Worm (Caenorhabditis elegans) whole organism, L4 larva: ENCODE results near the gene his-42.

Experiments
- D1046.2 ChIP-seq: fragments of 200-800 bp; sonication (Bioruptor generic); IDR thresholded peaks from 2 replicates; pipeline ENCODE4 v1.3.6; 2022; ENCODE audit warnings: missing genetic modification characterization, missing compliant biosample characterization
- F10B5.3 ChIP-seq: sonication (generic microtip); optimal IDR thresholded peaks from 2 replicates; lab custom pipeline; 2016; ENCODE audit warnings: mild to moderate bottlenecking, missing genetic modification characterization, missing compliant biosample characterization
- F44E2.7 ChIP-seq: fragments of 200-800 bp; sonication (Bioruptor generic); IDR thresholded peaks from 2 replicates; pipeline ENCODE4 v2.1.2; 2022; ENCODE audit warnings: missing genetic modification characterization, missing compliant biosample characterization
- T26A8.4 ChIP-seq: fragments of 200-800 bp; sonication (Bioruptor generic); IDR thresholded peaks from 2 replicates; pipeline ENCODE4 v1.3.6; 2022; ENCODE audit warnings: missing genetic modification characterization, missing compliant biosample characterization
- Y105C5A.15 ChIP-seq: fragments of 200-800 bp; sonication (Bioruptor generic); IDR thresholded peaks from 2 replicates; pipeline ENCODE4 v1.3.6; 2022; ENCODE audit warnings: missing genetic modification characterization, missing compliant biosample characterization
- Y48G9A.11 ChIP-seq: fragments of 200-800 bp; sonication (Bioruptor generic); IDR thresholded peaks from 2 replicates; pipeline ENCODE4 v1.3.6; 2022; ENCODE audit warnings: missing genetic modification reagents, missing genetic modification characterization, missing compliant biosample characterization
- Y5F2A.4 ChIP-seq: fragments of 200-800 bp; sonication (Bioruptor generic); optimal IDR thresholded peaks from 2 replicates; lab custom pipeline; 2018; ENCODE audit warnings: mild to moderate bottlenecking, missing genetic modification characterization, missing compliant biosample characterization
- ZK337.2 ChIP-seq: fragments of 200-800 bp; sonication (Bioruptor generic); IDR thresholded peaks from 2 replicates; pipeline ENCODE4 v1.3.6; 2022; ENCODE audit warnings: missing genetic modification reagents, missing genetic modification characterization, missing compliant biosample characterization
- aha-1 ChIP-seq: fragments of 150-350 bp; peaks from one replicate; lab custom pipeline; 2014; ENCODE audit warnings: missing biosample characterization, missing genetic modification characterization
- aly-2 ChIP-seq: sonication (generic microtip); optimal IDR thresholded peaks from 2 replicates; lab custom pipeline; 2018; ENCODE audit warnings: missing biosample characterization, missing genetic modification characterization
- ama-1 ChIP-seq: fragments of 150-350 bp; optimal IDR thresholded peaks from 2 replicates; lab custom pipeline; 2014; ENCODE audit warnings: inconsistent platforms, mixed read lengths
- ceh-32 ChIP-seq: sonication (generic microtip); optimal IDR thresholded peaks from 2 replicates; lab custom pipeline; 2016; ENCODE audit warnings: mild to moderate bottlenecking, missing genetic modification characterization, missing compliant biosample characterization; ENCODE audit not compliant: poor library complexity
- ceh-62 ChIP-seq: sonication (generic microtip); optimal IDR thresholded peaks from 2 replicates; lab custom pipeline; 2017; ENCODE audit warnings: missing biosample characterization, missing genetic modification characterization
- ces-1 ChIP-seq: fragments of 150-350 bp; sonication (generic microtip); optimal IDR thresholded peaks from 4 replicates; lab custom pipeline; 2014; ENCODE audit warnings: missing biosample characterization, missing genetic modification reagents, missing genetic modification characterization
- cey-2 ChIP-seq: sonication (generic microtip); optimal IDR thresholded peaks from 3 replicates; lab custom pipeline; 2017; ENCODE audit warnings: missing genetic modification characterization, mild to moderate bottlenecking, missing compliant biosample characterization, antibody characterized with exemption, borderline replicate concordance; ENCODE audit not compliant: insufficient read depth
- dmd-6 ChIP-seq: fragments of 200-800 bp; sonication (Bioruptor generic); IDR thresholded peaks from 2 replicates; pipeline ENCODE4 v1.3.6; 2022; ENCODE audit warnings: missing genetic modification reagents, missing genetic modification characterization, missing compliant biosample characterization
- dmd-8 ChIP-seq: fragments of 200-800 bp; sonication (Bioruptor generic); IDR thresholded peaks from 2 replicates; pipeline ENCODE4 v1.3.6; 2022; ENCODE audit warnings: missing genetic modification characterization, missing compliant biosample characterization
- dpl-1 ChIP-seq: fragments of 150-350 bp; optimal IDR thresholded peaks from 2 replicates; lab custom pipeline; 2014; ENCODE audit warnings: missing biosample characterization, missing genetic modification reagents, missing genetic modification characterization
- duxl-1 ChIP-seq: sonication (generic microtip); optimal IDR thresholded peaks from 2 replicates; lab custom pipeline; 2016; ENCODE audit warnings: mild to moderate bottlenecking, missing genetic modification characterization, moderate library complexity, missing compliant biosample characterization; ENCODE audit not compliant: poor library complexity
- egl-27 ChIP-seq: sonication (generic microtip); optimal IDR thresholded peaks from 3 replicates; lab custom pipeline; 2017; ENCODE audit warnings: missing biosample characterization, missing genetic modification reagents, missing genetic modification characterization
- fkh-10 ChIP-seq: fragments of 150-350 bp; optimal IDR thresholded peaks from 2 replicates; lab custom pipeline; 2014; ENCODE audit warnings: missing biosample characterization, missing genetic modification reagents, missing genetic modification characterization
- fos-1 ChIP-seq: fragments of 150-350 bp; optimal IDR thresholded peaks from 2 replicates; lab custom pipeline; 2014; ENCODE audit warnings: missing biosample characterization, missing genetic modification characterization
- gei-8 ChIP-seq: fragments of 200-800 bp; sonication (Bioruptor generic); optimal IDR thresholded peaks from 2 replicates; lab custom pipeline; 2018; ENCODE audit warnings: mild to moderate bottlenecking, missing genetic modification characterization, missing compliant biosample characterization
- hif-1 ChIP-seq, 2 experiments: sonication (generic microtip); optimal IDR thresholded peaks; 2 replicates each; lab custom pipeline; 2016 to 2017; ENCODE audit warnings: missing compliant biosample characterization in 2 of 2, missing genetic modification characterization in 2 of 2, missing genetic modification reagents in 2 of 2, missing genotype in 2 of 2, mild to moderate bottlenecking in 1 of 2
- hlh-11 ChIP-seq: fragments of 200-800 bp; sonication (Bioruptor generic); optimal IDR thresholded peaks from 2 replicates; lab custom pipeline; 2018; ENCODE audit warnings: mild to moderate bottlenecking, missing genetic modification characterization, missing compliant biosample characterization
- hlh-30 ChIP-seq: sonication (generic microtip); optimal IDR thresholded peaks from 2 replicates; lab custom pipeline; 2017; ENCODE audit warnings: antibody characterized with exemption, mild to moderate bottlenecking, missing genetic modification characterization, missing compliant biosample characterization; ENCODE audit not compliant: insufficient read depth
- lim-7 ChIP-seq: fragments of 200-800 bp; sonication (Bioruptor generic); IDR thresholded peaks from 2 replicates; pipeline ENCODE4 v1.3.6; 2022; ENCODE audit warnings: missing genetic modification characterization, missing compliant biosample characterization
- lin-13 ChIP-seq: fragments of 150-350 bp; optimal IDR thresholded peaks from 2 replicates; lab custom pipeline; 2014; ENCODE audit warnings: missing biosample characterization, missing genetic modification reagents, missing genetic modification characterization
- lin-39 ChIP-seq: fragments of 150-350 bp; optimal IDR thresholded peaks from 2 replicates; lab custom pipeline; 2014; ENCODE audit warnings: missing biosample characterization, missing genetic modification reagents, missing genetic modification characterization
- lir-3 ChIP-seq: sonication (generic microtip); optimal IDR thresholded peaks from 2 replicates; lab custom pipeline; 2016; ENCODE audit warnings: mild to moderate bottlenecking, missing genetic modification characterization, missing compliant biosample characterization
- madf-5 ChIP-seq, 2 experiments: fragments of 200-800 bp; sonication (Bioruptor generic); IDR thresholded peaks; 2 replicates each; pipeline ENCODE4 v1.3.6; 2022; ENCODE audit warnings: missing compliant biosample characterization in 2 of 2, missing genetic modification characterization in 2 of 2
- mdl-1 ChIP-seq, 2 experiments: fragments of 150-350 bp in 1 of 2; sonication (generic microtip) in 1 of 2; optimal IDR thresholded peaks; 2 replicates each; lab custom pipeline; 2014 to 2017; ENCODE audit warnings: missing biosample characterization in 2 of 2, missing genetic modification characterization in 2 of 2
- mdt-29 ChIP-seq: fragments of 200-800 bp; sonication (Bioruptor generic); IDR thresholded peaks from 2 replicates; pipeline ENCODE4 v1.3.6; 2022; ENCODE audit warnings: missing genetic modification reagents, missing genetic modification characterization, missing compliant biosample characterization
- mep-1 ChIP-seq: fragments of 150-350 bp; sonication (generic microtip); optimal IDR thresholded peaks from 3 replicates; lab custom pipeline; 2014; ENCODE audit warnings: missing biosample characterization, missing genetic modification characterization
- mes-2 ChIP-seq: sonication (generic microtip); optimal IDR thresholded peaks from 2 replicates; lab custom pipeline; 2016; ENCODE audit warnings: missing genotype, mild to moderate bottlenecking, missing genetic modification characterization, missing compliant biosample characterization; ENCODE audit not compliant: poor library complexity, severe bottlenecking
- nhr-111 ChIP-seq: fragments of 200-800 bp; sonication (Bioruptor generic); optimal IDR thresholded peaks from 2 replicates; lab custom pipeline; 2018; ENCODE audit warnings: mild to moderate bottlenecking, missing genetic modification characterization, missing compliant biosample characterization
- nhr-237 ChIP-seq: sonication (generic microtip); optimal IDR thresholded peaks from 2 replicates; lab custom pipeline; 2017; ENCODE audit warnings: missing biosample characterization, missing genetic modification characterization
- nhr-25 ChIP-seq: sonication (generic microtip); optimal IDR thresholded peaks from 2 replicates; lab custom pipeline; 2017; ENCODE audit warnings: missing genetic modification characterization, mild to moderate bottlenecking, missing compliant biosample characterization, antibody characterized with exemption, moderate library complexity, borderline replicate concordance; ENCODE audit not compliant: insufficient read depth
- nhr-28 ChIP-seq: fragments of 150-350 bp; optimal IDR thresholded peaks from 2 replicates; lab custom pipeline; 2014; ENCODE audit warnings: missing biosample characterization, missing genetic modification characterization
- nhr-41 ChIP-seq: fragments of 200-800 bp; sonication (Bioruptor generic); IDR thresholded peaks from 2 replicates; pipeline ENCODE4 v1.3.6; 2022; ENCODE audit warnings: missing genetic modification reagents, missing genetic modification characterization, missing compliant biosample characterization
- nhr-6 ChIP-seq: fragments of 150-350 bp; optimal IDR thresholded peaks from 2 replicates; lab custom pipeline; 2014; ENCODE audit warnings: missing biosample characterization, missing genetic modification characterization
- nhr-76 ChIP-seq: fragments of 150-350 bp; optimal IDR thresholded peaks from 2 replicates; lab custom pipeline; 2014; ENCODE audit warnings: missing biosample characterization, missing genetic modification characterization
- snpc-1.2 ChIP-seq: fragments of 200-800 bp; sonication (Bioruptor generic); IDR thresholded peaks from 2 replicates; pipeline ENCODE4 v1.3.6; 2022; ENCODE audit warnings: missing genetic modification reagents, missing genetic modification characterization, missing compliant biosample characterization
- spr-3 ChIP-seq: fragments of 200-800 bp; sonication (Bioruptor generic); optimal IDR thresholded peaks from 2 replicates; lab custom pipeline; 2018; ENCODE audit warnings: mild to moderate bottlenecking, missing genetic modification characterization, missing compliant biosample characterization
- tag-97 ChIP-seq: fragments of 200-800 bp; sonication (Bioruptor generic); IDR thresholded peaks from 2 replicates; pipeline ENCODE4 v1.3.6; 2022; ENCODE audit warnings: missing genetic modification characterization, missing compliant biosample characterization
- tra-1 ChIP-seq: fragments of 200-800 bp; sonication (Bioruptor generic); IDR thresholded peaks from 2 replicates; pipeline ENCODE4 v1.3.6; 2022; ENCODE audit warnings: missing genetic modification reagents, missing genetic modification characterization, missing compliant biosample characterization
- unc-39 ChIP-seq: sonication (generic microtip); optimal IDR thresholded peaks from 2 replicates; lab custom pipeline; 2017; ENCODE audit warnings: missing biosample characterization, missing genetic modification characterization
- unc-62 ChIP-seq, 3 experiments: fragments of 150-350 bp in 1 of 3; sonication (generic microtip); optimal IDR thresholded peaks in 2 of 3; peaks in 1 of 3; 1 replicate in 1 of 3; 2 replicates in 2 of 3; lab custom pipeline; 2014 to 2017; ENCODE audit warnings: missing biosample characterization in 3 of 3, missing genetic modification characterization in 3 of 3, missing genetic modification reagents in 3 of 3, missing genotype in 1 of 3
- vab-7 ChIP-seq: fragments of 200-800 bp; sonication (Bioruptor generic); IDR thresholded peaks from 2 replicates; pipeline ENCODE4 v1.3.6; 2022; ENCODE audit warnings: missing genetic modification reagents, missing genetic modification characterization, missing compliant biosample characterization
- zag-1 ChIP-seq: fragments of 150-350 bp; optimal IDR thresholded peaks from 2 replicates; lab custom pipeline; 2014; ENCODE audit warnings: missing biosample characterization, missing genetic modification characterization
- zfp-2 ChIP-seq: sonication (generic microtip); optimal IDR thresholded peaks from 2 replicates; lab custom pipeline; 2016; ENCODE audit warnings: mild to moderate bottlenecking, missing genetic modification characterization, missing compliant biosample characterization
- zip-11 ChIP-seq: fragments of 200-800 bp; sonication (Bioruptor generic); IDR thresholded peaks from 2 replicates; pipeline ENCODE4 v1.3.6; 2022; ENCODE audit warnings: missing genetic modification characterization, missing compliant biosample characterization

Gene his-42

DNA sequence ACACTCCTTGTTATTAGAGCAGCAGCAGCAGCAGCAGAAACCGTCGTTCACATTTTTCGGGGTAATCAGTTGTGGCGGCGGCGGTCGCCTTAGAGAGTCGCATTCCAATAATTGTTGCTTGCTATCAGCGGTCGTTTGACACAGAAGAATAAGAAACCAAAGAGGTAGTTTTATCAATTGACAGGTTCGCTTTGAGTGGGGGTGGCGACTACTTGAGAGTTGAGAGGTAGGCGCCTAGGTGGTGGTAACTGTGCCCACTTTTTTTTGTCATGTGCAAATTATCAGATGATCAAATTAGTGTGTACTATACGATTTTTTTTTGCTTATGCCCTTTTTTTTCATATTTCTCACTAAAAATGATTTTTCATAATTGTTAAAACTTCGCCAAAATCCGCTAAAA lies 14.5 kb downstream of the his-42 start (continued):
- TF ChIP-seq zip-11 (GFP tag; lab: Robert Waterston, UW) (no peak), ces-1 (GFP tag; lab: Kevin White, UChicago) (no peak), dmd-8 (no peak), fkh-10 (no peak), D1046.2 (GFP tag; lab: Robert Waterston, UW) (no peak), nhr-111 (GFP tag; lab: Kevin White, UChicago) (no peak), Y48G9A.11 (GFP tag; lab: Robert Waterston, UW) (no peak), zag-1 (no peak), aly-2 (tag; lab: Kevin White, UChicago) (no peak), tra-1 (no peak), lin-39 (tag; lab: Kevin White, UChicago) (no peak), F44E2.7 (GFP tag; lab: Robert Waterston, UW) (no peak), nhr-237 (tag; lab: Kevin White, UChicago) (no peak), ama-1 (lab: Kevin White, UChicago) (no peak), tag-97 (no peak), ceh-62 (no peak), nhr-6 (tag; lab: Kevin White, UChicago) (no peak), nhr-41 (no peak), Y5F2A.4 (GFP tag; lab: Kevin White, UChicago) (no peak), nhr-76 (tag; lab: Kevin White, UChicago) (no peak), mes-2 (tag; lab: Kevin White, UChicago) (peak; percentile 13), dmd-6 (GFP tag; lab: Robert Waterston, UW) (peak; percentile 81), nhr-25 (tag; lab: Kevin White, UChicago) (no peak), fos-1 (tag; lab: Kevin White, UChicago) (no peak), ZK337.2 (no peak), lir-3 (tag; lab: Kevin White, UChicago) (no peak), snpc-1.2 (no peak), Y105C5A.15 (no peak), F10B5.3 (tag; lab: Kevin White, UChicago) (no peak), zfp-2 (tag; lab: Kevin White, UChicago) (no peak), lim-7 (GFP tag; lab: Robert Waterston, UW) (no peak), mep-1 (no peak), lin-13 (GFP tag; lab: Kevin White, UChicago) (no peak), aha-1 (tag; lab: Kevin White, UChicago) (peak; percentile 97), hlh-11 (tag; lab: Kevin White, UChicago) (peak; percentile 82), unc-39 (tag; lab: Kevin White, UChicago) (no peak), madf-5 (GFP tag; IDR thresholded peaks at IDR 0.05; lab: Robert Waterston, UW) (no peak), unc-62 (GFP tag; optimal IDR thresholded peaks at IDR 0.05 in 1 of 2; lab: Kevin White, UChicago) (peak in 1 of 2 experiments; percentile 26), unc-62 (tag; optimal IDR thresholded peaks at IDR 0.05; lab: Kevin White, UChicago) (no peak), nhr-28 (tag; lab: Kevin White, UChicago) (peak; percentile 76), gei-8 (no peak), egl-27 (tag; lab: Kevin White, UChicago) (no peak), cey-2 (tag; lab: Kevin White, UChicago) (no peak), dpl-1 (GFP tag; lab: Kevin White, UChicago) (no peak), vab-7 (no peak), mdl-1 (tag; optimal IDR thresholded peaks at IDR 0.05; lab: Kevin White, UChicago) (no peak), hif-1 (tag; optimal IDR thresholded peaks at IDR 0.05; lab: Kevin White, UChicago) (no peak), mdt-29 (GFP tag; lab: Robert Waterston, UW) (no peak), T26A8.4 (no peak), ceh-32 (tag; lab: Kevin White, UChicago) (no peak), duxl-1 (tag; lab: Kevin White, UChicago) (no peak), hlh-30 (peak; percentile 26), spr-3 (GFP tag; lab: Kevin White, UChicago) (no peak)
